Fruit fly (Drosophila melanogaster): ENCODE results near the gene Obp73a.

DNA sequence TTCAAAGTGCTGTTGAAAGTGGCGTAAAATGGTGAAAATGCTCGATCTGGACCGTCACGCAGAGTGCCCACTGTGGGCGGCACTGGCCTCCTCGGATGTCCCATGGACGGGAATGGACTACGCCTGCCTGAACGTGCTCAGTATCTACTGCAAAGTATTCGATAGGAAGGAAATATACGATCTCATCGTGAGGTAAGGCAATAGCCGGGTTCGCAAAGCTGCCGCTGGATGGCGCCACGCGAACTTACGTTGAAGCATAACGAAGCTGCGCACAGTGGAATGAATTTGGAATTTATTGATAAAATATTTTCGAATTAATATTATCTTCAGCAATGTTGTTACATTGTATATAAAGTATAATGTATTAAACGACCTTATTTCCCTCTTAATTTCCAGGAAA is 47.8 kb upstream of the Obp73a start:
- TF ChIP-seq h (optimal IDR thresholded peaks at IDR 0.05), result no peak
- TF ChIP-seq psq (optimal IDR thresholded peaks at IDR 0.05), result no peak
- TF ChIP-seq Myc (optimal IDR thresholded peaks at IDR 0.05), result no peak
- no peak for TF ChIP-seq Sin3A (optimal IDR thresholded peaks at IDR 0.05)
- no peak for TF ChIP-seq ttk (optimal IDR thresholded peaks at IDR 0.05)
- TF ChIP-seq insv (optimal IDR thresholded peaks at IDR 0.05), result no peak

Measured in Kc167 (cell line).